Fruit fly (Drosophila melanogaster) whole organism, embryonic: ENCODE measurements around the gene lin-28.

Source experiments
- Bteb2 ChIP-seq: fragments of 200-800 bp; sonication (Bioruptor generic); optimal IDR thresholded peaks from 2 replicates; lab custom pipeline; 2016; ENCODE audit warnings: missing biosample characterization, missing genetic modification characterization
- CG10979 ChIP-seq: fragments of 200-800 bp; sonication (Bioruptor generic); optimal IDR thresholded peaks from 2 replicates; lab custom pipeline; 2018; ENCODE audit warnings: missing biosample characterization, mild to moderate bottlenecking, missing genetic modification characterization, moderate library complexity
- CG12155 ChIP-seq: fragments of 200-800 bp; sonication (Bioruptor generic); optimal IDR thresholded peaks from 3 replicates; lab custom pipeline; 2016; ENCODE audit warnings: missing biosample characterization, missing genetic modification characterization
- CG12391 ChIP-seq: fragments of 200-800 bp; sonication (Bioruptor generic); optimal IDR thresholded peaks from 3 replicates; lab custom pipeline; 2018; ENCODE audit warnings: missing biosample characterization, mild to moderate bottlenecking, missing genetic modification characterization, moderate library complexity
- CG13123 ChIP-seq: fragments of 200-800 bp; sonication (Bioruptor generic); optimal IDR thresholded peaks from 2 replicates; lab custom pipeline; 2016; ENCODE audit warnings: missing biosample characterization, missing genetic modification characterization
- CG14441 ChIP-seq: fragments of 200-800 bp; sonication (Bioruptor generic); IDR thresholded peaks from 2 replicates; pipeline ENCODE4 v1.3.6; 2022; ENCODE audit warnings: missing biosample characterization, missing genetic modification characterization
- CG14710 ChIP-seq: fragments of 200-800 bp; sonication (Bioruptor generic); optimal IDR thresholded peaks from 3 replicates; lab custom pipeline; 2019; ENCODE audit warnings: missing biosample characterization, mild to moderate bottlenecking, missing genetic modification characterization, moderate library complexity
- CG14860 ChIP-seq: fragments of 200-800 bp; sonication (Bioruptor generic); IDR thresholded peaks from 3 replicates; pipeline ENCODE4 v1.3.6; 2022; ENCODE audit warnings: missing biosample characterization, missing genetic modification characterization; ENCODE audit not compliant: partially characterized antibody
- CG15601 ChIP-seq: fragments of 200-800 bp; sonication (Bioruptor generic); optimal IDR thresholded peaks from 3 replicates; lab custom pipeline; 2019; ENCODE audit warnings: missing biosample characterization, mild to moderate bottlenecking, missing genetic modification characterization, moderate library complexity
- CG16813 ChIP-seq: fragments of 200-800 bp; sonication (Bioruptor generic); IDR thresholded peaks from 3 replicates; pipeline ENCODE4 v1.3.6; 2022; ENCODE audit warnings: missing biosample characterization, missing genetic modification characterization; ENCODE audit not compliant: partially characterized antibody
- CG18011 ChIP-seq: fragments of 200-800 bp; sonication (Bioruptor generic); optimal IDR thresholded peaks from 2 replicates; lab custom pipeline; 2017; ENCODE audit warnings: missing biosample characterization, missing genetic modification characterization, mild to moderate bottlenecking, moderate library complexity, missing genotype
- CG18262 ChIP-seq: fragments of 200-800 bp; optimal IDR thresholded peaks from 3 replicates; lab custom pipeline; 2019; ENCODE audit warnings: missing biosample characterization, mild to moderate bottlenecking, missing genetic modification characterization, moderate library complexity
- CG2129 ChIP-seq: fragments of 200-800 bp; sonication (Bioruptor generic); IDR thresholded peaks from 2 replicates; pipeline ENCODE4 v1.3.6; 2022; ENCODE audit warnings: missing biosample characterization, missing genetic modification characterization; ENCODE audit not compliant: partially characterized antibody
- CG30431 ChIP-seq: fragments of 200-800 bp; sonication (Bioruptor generic); optimal IDR thresholded peaks from 2 replicates; lab custom pipeline; 2017; ENCODE audit warnings: missing biosample characterization, missing genetic modification characterization
- CG4424 ChIP-seq: fragments of 200-800 bp; sonication (Bioruptor generic); optimal IDR thresholded peaks from 3 replicates; lab custom pipeline; 2016; ENCODE audit warnings: missing biosample characterization, missing genetic modification characterization
- CG6854 ChIP-seq: fragments of 200-800 bp; sonication (Bioruptor generic); optimal IDR thresholded peaks from 3 replicates; lab custom pipeline; 2017; ENCODE audit warnings: missing biosample characterization, mild to moderate bottlenecking, missing genetic modification characterization
- CG7963 ChIP-seq: fragments of 200-800 bp; sonication (Bioruptor generic); IDR thresholded peaks from 3 replicates; pipeline ENCODE4 v1.3.6; 2022; ENCODE audit warnings: missing biosample characterization, missing genetic modification characterization; ENCODE audit not compliant: partially characterized antibody
- CG8359 ChIP-seq: fragments of 200-800 bp; sonication (Bioruptor generic); optimal IDR thresholded peaks from 2 replicates; lab custom pipeline; 2017; ENCODE audit warnings: missing biosample characterization, mild to moderate bottlenecking, missing genetic modification characterization, borderline replicate concordance
- CG9215 ChIP-seq: fragments of 200-800 bp; sonication (Bioruptor generic); IDR thresholded peaks from 2 replicates; pipeline ENCODE4 v1.3.6; 2022; ENCODE audit warnings: missing biosample characterization, missing genetic modification characterization
- CG9727 ChIP-seq: fragments of 200-800 bp; sonication (Bioruptor generic); optimal IDR thresholded peaks from 3 replicates; lab custom pipeline; 2017; ENCODE audit warnings: missing biosample characterization, mild to moderate bottlenecking, missing genetic modification characterization
- CoRest ChIP-seq: fragments of 200-800 bp; sonication (Bioruptor generic); optimal IDR thresholded peaks from 3 replicates; lab custom pipeline; 2018; ENCODE audit warnings: missing biosample characterization, mild to moderate bottlenecking, missing genetic modification characterization, moderate library complexity
- Dbx ChIP-seq: fragments of 200-800 bp; sonication (Bioruptor generic); IDR thresholded peaks from 3 replicates; pipeline ENCODE4 v1.3.6; 2022; ENCODE audit warnings: missing biosample characterization, missing genetic modification characterization
- Ets65A ChIP-seq: fragments of 200-800 bp; sonication (Bioruptor generic); peaks from one replicate; lab custom pipeline; 2016; ENCODE audit warnings: missing biosample characterization, missing genetic modification characterization
- MESR4 ChIP-seq: fragments of 200-800 bp; sonication (Bioruptor generic); optimal IDR thresholded peaks from 2 replicates; lab custom pipeline; 2018; ENCODE audit warnings: missing biosample characterization, mild to moderate bottlenecking, missing genetic modification characterization, moderate library complexity
- NC2β ChIP-seq: fragments of 200-800 bp; sonication (Bioruptor generic); optimal IDR thresholded peaks from 2 replicates; lab custom pipeline; 2016; ENCODE audit warnings: missing biosample characterization, missing genetic modification characterization
- Neu2 ChIP-seq: fragments of 200-800 bp; sonication (Bioruptor generic); optimal IDR thresholded peaks from 3 replicates; lab custom pipeline; 2016; ENCODE audit warnings: missing biosample characterization, missing genetic modification characterization, borderline replicate concordance
- Six4 ChIP-seq: fragments of 200-800 bp; sonication (Bioruptor generic); optimal IDR thresholded peaks from 2 replicates; lab custom pipeline; 2016; ENCODE audit warnings: missing biosample characterization, missing genetic modification characterization
- Sox100B ChIP-seq: fragments of 200-800 bp; sonication (Bioruptor generic); optimal IDR thresholded peaks from 3 replicates; lab custom pipeline; 2018; ENCODE audit warnings: missing biosample characterization, mild to moderate bottlenecking, missing genetic modification characterization
- Ssrp ChIP-seq: fragments of 200-800 bp; sonication (Bioruptor generic); optimal IDR thresholded peaks from 2 replicates; lab custom pipeline; 2018; ENCODE audit warnings: missing biosample characterization, mild to moderate bottlenecking, missing genetic modification characterization, moderate library complexity
- Taf1 ChIP-seq: fragments of 200-800 bp; sonication (Bioruptor generic); IDR thresholded peaks from 2 replicates; pipeline ENCODE4 v1.3.6; 2022; ENCODE audit warnings: missing biosample characterization, missing genetic modification characterization
- Trl ChIP-seq, 3 experiments: fragments of >200 bp in 2 of 3; fragments of 200-800 bp in 1 of 3; sonication (Bioruptor generic) in 1 of 3; optimal IDR thresholded peaks; 2 replicates in 1 of 3; 3 replicates in 2 of 3; lab custom pipeline; 2016 to 2017; ENCODE audit warnings: missing biosample characterization in 1 of 3, missing genetic modification characterization in 1 of 3
- Vsx1 ChIP-seq: fragments of 200-800 bp; sonication (Bioruptor generic); optimal IDR thresholded peaks from 2 replicates; lab custom pipeline; 2017; ENCODE audit warnings: missing biosample characterization, mild to moderate bottlenecking, missing genetic modification characterization, missing genetic modification reagents
- Xbp1 ChIP-seq: fragments of 200-800 bp; sonication (Bioruptor generic); optimal IDR thresholded peaks from 3 replicates; lab custom pipeline; 2016; ENCODE audit warnings: missing biosample characterization, mild to moderate bottlenecking, missing genetic modification characterization
- al ChIP-seq: fragments of 200-800 bp; sonication (Bioruptor generic); IDR thresholded peaks from 2 replicates; pipeline ENCODE4 v1.3.6; 2022; ENCODE audit warnings: missing biosample characterization, missing genetic modification characterization
- bab2 ChIP-seq: fragments of 200-800 bp; sonication (Bioruptor generic); optimal IDR thresholded peaks from 2 replicates; lab custom pipeline; 2016; ENCODE audit warnings: missing biosample characterization, missing genetic modification characterization
- cad ChIP-seq: fragments of >200 bp; optimal IDR thresholded peaks from 2 replicates; lab custom pipeline; 2017; ENCODE audit warnings: missing biosample characterization, missing genetic modification characterization
- fru ChIP-seq: fragments of >200 bp; optimal IDR thresholded peaks from 2 replicates; lab custom pipeline; 2017
- grn ChIP-seq: fragments of 200-800 bp; sonication (Bioruptor generic); optimal IDR thresholded peaks from 3 replicates; lab custom pipeline; 2017; ENCODE audit warnings: missing biosample characterization, missing genetic modification characterization
- gsb-n ChIP-seq: fragments of 200-800 bp; sonication (Bioruptor generic); optimal IDR thresholded peaks from 3 replicates; lab custom pipeline; 2018; ENCODE audit warnings: missing biosample characterization, mild to moderate bottlenecking, missing genetic modification characterization
- insv ChIP-seq, 2 experiments: fragments of 200-800 bp; sonication (Bioruptor generic); optimal IDR thresholded peaks; 3 replicates each; lab custom pipeline; 2016 to 2018; ENCODE audit warnings: missing biosample characterization in 2 of 2, missing genetic modification characterization in 2 of 2
- kay ChIP-seq: fragments of 200-800 bp; sonication (Bioruptor generic); optimal IDR thresholded peaks from 2 replicates; lab custom pipeline; 2016; ENCODE audit warnings: missing biosample characterization, missing genetic modification characterization
- kni ChIP-seq: fragments of 200-800 bp; sonication (Bioruptor generic); optimal IDR thresholded peaks from 3 replicates; lab custom pipeline; 2017; ENCODE audit warnings: mild to moderate bottlenecking, missing biosample characterization, missing genetic modification reagents, missing genetic modification characterization
- lola ChIP-seq, 3 experiments: fragments of >200 bp in 2 of 3; fragments of 200-800 bp in 1 of 3; sonication (Bioruptor generic) in 1 of 3; optimal IDR thresholded peaks; 2 replicates each; lab custom pipeline; 2017 to 2019; ENCODE audit warnings: missing biosample characterization in 3 of 3, missing genetic modification characterization in 3 of 3, mild to moderate bottlenecking in 1 of 3, moderate library complexity in 1 of 3
- row ChIP-seq: fragments of 200-800 bp; sonication (Bioruptor generic); IDR thresholded peaks from 3 replicates; pipeline ENCODE4 v1.3.6; 2022; ENCODE audit warnings: missing biosample characterization, missing genetic modification characterization
- sc ChIP-seq, 3 experiments: fragments of >200 bp in 2 of 3; fragments of 200-800 bp in 1 of 3; sonication (Bioruptor generic) in 1 of 3; optimal IDR thresholded peaks; 2 replicates in 2 of 3; 3 replicates in 1 of 3; lab custom pipeline; 2017; ENCODE audit warnings: mild to moderate bottlenecking in 1 of 3, missing biosample characterization in 1 of 3, missing genetic modification characterization in 1 of 3, missing genetic modification reagents in 1 of 3
- schlank ChIP-seq: fragments of 200-800 bp; sonication (Bioruptor generic); optimal IDR thresholded peaks from 2 replicates; lab custom pipeline; 2018; ENCODE audit warnings: missing biosample characterization, mild to moderate bottlenecking, missing genetic modification characterization
- sens ChIP-seq: fragments of 200-800 bp; sonication (Bioruptor generic); peaks from one replicate; lab custom pipeline; 2016; ENCODE audit warnings: missing biosample characterization, missing genetic modification characterization
- sisA ChIP-seq: fragments of 200-800 bp; sonication (Bioruptor generic); IDR thresholded peaks from 2 replicates; pipeline ENCODE4 v1.3.6; 2022; ENCODE audit warnings: missing biosample characterization, missing genetic modification characterization
- stc ChIP-seq: fragments of 200-800 bp; sonication (Bioruptor generic); IDR thresholded peaks from 2 replicates; pipeline ENCODE4 v1.3.6; 2022; ENCODE audit warnings: missing biosample characterization, missing genetic modification characterization
- zen ChIP-seq: fragments of 200-800 bp; sonication (Bioruptor generic); optimal IDR thresholded peaks from 3 replicates; lab custom pipeline; 2018; ENCODE audit warnings: missing biosample characterization, mild to moderate bottlenecking, missing genetic modification characterization, moderate library complexity

lin-28 gene

DNA sequence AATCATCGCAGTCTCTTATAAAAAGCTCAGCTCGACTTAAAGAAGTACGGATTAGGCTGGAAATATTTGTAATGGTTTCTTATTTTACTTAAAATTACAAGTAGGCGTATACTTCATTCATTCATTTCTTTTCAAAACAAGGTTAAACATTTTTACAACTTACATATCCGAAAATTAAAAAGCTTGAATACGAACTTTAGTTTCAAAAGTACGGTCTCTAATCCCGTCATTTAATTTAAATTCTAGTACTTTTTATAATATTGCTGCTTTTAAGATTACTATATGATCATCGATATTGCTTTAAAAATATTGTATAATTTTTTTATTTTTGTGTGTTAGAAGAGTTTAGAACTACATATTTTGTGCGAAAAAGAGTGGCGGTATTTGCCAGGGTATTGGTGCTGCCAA is 24.3 kb upstream of the lin-28 start (continued):
- TF ChIP-seq CG18011 (GFP tag; lab: Kevin White, UChicago) = no peak
- peak; percentile 27 for TF ChIP-seq kay (GFP tag; lab: Kevin White, UChicago)
- TF ChIP-seq NC2β (GFP tag; lab: Kevin White, UChicago) = no peak
- peak; percentile 9 for TF ChIP-seq Xbp1 (GFP tag; lab: Kevin White, UChicago)
- TF ChIP-seq Dbx (GFP tag; lab: Robert Waterston, UW) = no peak
- TF ChIP-seq cad (GFP tag; lab: Kevin White, UChicago) = no peak
- TF ChIP-seq Trl (optimal IDR thresholded peaks at IDR 0.05; lab: Kevin White, UChicago) = no peak
- TF ChIP-seq Trl (GFP tag; optimal IDR thresholded peaks at IDR 0.05; lab: Kevin White, UChicago) = no peak
- 0 out of 2 replicates have a peak, but pooled peaks have one; percentile 6 for TF ChIP-seq CG9215 (GFP tag; lab: Robert Waterston, UW)
- TF ChIP-seq fru (lab: Kevin White, UChicago) = no peak
- no peak for TF ChIP-seq CG12155 (GFP tag; lab: Kevin White, UChicago)
- peak; percentile 71 for TF ChIP-seq CG4424
- TF ChIP-seq Neu2 (GFP tag; lab: Kevin White, UChicago) = no peak
- no peak for TF ChIP-seq CG13123
- no peak for TF ChIP-seq sisA (GFP tag; lab: Robert Waterston, UW)
- TF ChIP-seq Six4 (GFP tag; lab: Kevin White, UChicago) = peak; percentile 33
- TF ChIP-seq sens (GFP tag; lab: Kevin White, UChicago) = peak; percentile 87
- TF ChIP-seq Ssrp (tag; lab: Kevin White, UChicago) = no peak
- TF ChIP-seq CG9727 (GFP tag; lab: Kevin White, UChicago) = peak; percentile 80
- TF ChIP-seq CG12391 (tag; lab: Kevin White, UChicago) = peak; percentile 20
- no peak for TF ChIP-seq al
- peak; percentile 78 for TF ChIP-seq CG18262 (tag; lab: Kevin White, UChicago)
- TF ChIP-seq sc (optimal IDR thresholded peaks at IDR 0.05; lab: Kevin White, UChicago) = no peak
- TF ChIP-seq sc (GFP tag; optimal IDR thresholded peaks at IDR 0.05; lab: Kevin White, UChicago) = peak; percentile 21
- TF ChIP-seq CG14441 (GFP tag; lab: Robert Waterston, UW) = no peak
- TF ChIP-seq MESR4 (GFP tag; lab: Kevin White, UChicago) = no peak
- no peak for TF ChIP-seq CG8359 (GFP tag; lab: Kevin White, UChicago)
- peak; percentile 33 for TF ChIP-seq CG14710 (tag; lab: Kevin White, UChicago)
- no peak for TF ChIP-seq insv (GFP tag; optimal IDR thresholded peaks at IDR 0.05; lab: Kevin White, UChicago)
- no peak for TF ChIP-seq Taf1 (GFP tag; lab: Robert Waterston, UW)
- TF ChIP-seq CG7963 (GFP tag; lab: Robert Waterston, UW) = no peak
- TF ChIP-seq gsb-n (tag; lab: Kevin White, UChicago) = no peak
- no peak for TF ChIP-seq CG16813 (GFP tag; lab: Robert Waterston, UW)
- peak; percentile 41; the same call in 2 of the 3 replicates for TF ChIP-seq row (GFP tag; lab: Robert Waterston, UW)
- TF ChIP-seq schlank (tag; lab: Kevin White, UChicago) = no peak
- peak in 1 of 3 experiments; percentile 68 for TF ChIP-seq lola (GFP tag; optimal IDR thresholded peaks at IDR 0.05; lab: Kevin White, UChicago)
- TF ChIP-seq stc (GFP tag; lab: Robert Waterston, UW) = no peak
- TF ChIP-seq zen (tag; lab: Kevin White, UChicago) = no peak
- TF ChIP-seq CG30431 (GFP tag; lab: Kevin White, UChicago) = no peak
- TF ChIP-seq CG2129 (GFP tag; lab: Robert Waterston, UW) = no peak
- TF ChIP-seq CG14860 (GFP tag; lab: Robert Waterston, UW) = no peak
- TF ChIP-seq grn = no peak
- no peak for TF ChIP-seq Vsx1 (GFP tag; lab: Kevin White, UChicago)
- peak; percentile 82 for TF ChIP-seq Ets65A (GFP tag; lab: Kevin White, UChicago)
- no peak for TF ChIP-seq kni (GFP tag; lab: Kevin White, UChicago)
- TF ChIP-seq Bteb2 = no peak
- TF ChIP-seq Sox100B (GFP tag; lab: Kevin White, UChicago) = peak; percentile 25
- peak; percentile 12 for TF ChIP-seq CoRest
- TF ChIP-seq CG6854 (GFP tag; lab: Kevin White, UChicago) = no peak
- no peak for TF ChIP-seq CG15601 (tag; lab: Kevin White, UChicago)
- peak; percentile 73 for TF ChIP-seq bab2 (GFP tag; lab: Kevin White, UChicago)
- TF ChIP-seq CG10979 (tag; lab: Kevin White, UChicago) = peak; percentile 41
